Worm (Caenorhabditis elegans) whole organism, L2 larva: ENCODE results near the gene T20B12.4.

Experiments
- Y55F3AM.14 ChIP-seq: fragments of 200-800 bp; sonication (Bioruptor generic); optimal IDR thresholded peaks from 2 replicates; lab custom pipeline; 2018; ENCODE audit warnings: mild to moderate bottlenecking, missing genetic modification characterization, missing compliant biosample characterization
- ama-1 ChIP-seq: fragments of 150-350 bp; optimal IDR thresholded peaks from 2 replicates; lab custom pipeline; 2018; ENCODE audit warnings: inconsistent platforms
- elt-1 ChIP-seq: fragments of 150-350 bp; optimal IDR thresholded peaks from 2 replicates; lab custom pipeline; 2014; ENCODE audit warnings: missing biosample characterization, missing genetic modification characterization
- elt-3 ChIP-seq: sonication (generic microtip); optimal IDR thresholded peaks from 2 replicates; lab custom pipeline; 2017; ENCODE audit warnings: missing biosample characterization, missing genetic modification characterization
- fos-1 ChIP-seq: fragments of 150-350 bp; optimal IDR thresholded peaks from 2 replicates; lab custom pipeline; 2014; ENCODE audit warnings: missing biosample characterization, missing genetic modification characterization
- lin-13 ChIP-seq: fragments of 150-350 bp; optimal IDR thresholded peaks from 2 replicates; lab custom pipeline; 2014; ENCODE audit warnings: missing biosample characterization, missing genetic modification reagents, missing genetic modification characterization
- nhr-237 ChIP-seq: fragments of 150-350 bp; optimal IDR thresholded peaks from 2 replicates; lab custom pipeline; 2014; ENCODE audit warnings: missing biosample characterization, missing genetic modification characterization
- nhr-77 ChIP-seq: fragments of 150-350 bp; optimal IDR thresholded peaks from 2 replicates; lab custom pipeline; 2014; ENCODE audit warnings: missing biosample characterization, missing genetic modification characterization
- skn-1 ChIP-seq: sonication (generic microtip); optimal IDR thresholded peaks from 2 replicates; lab custom pipeline; 2017; ENCODE audit warnings: missing biosample characterization, missing genetic modification characterization
- snpc-4 ChIP-seq: fragments of 150-350 bp; optimal IDR thresholded peaks from 2 replicates; lab custom pipeline; 2014; ENCODE audit warnings: missing biosample characterization, missing genetic modification characterization
- unc-39 ChIP-seq: fragments of 150-350 bp; optimal IDR thresholded peaks from 2 replicates; lab custom pipeline; 2014; ENCODE audit warnings: missing biosample characterization, missing genetic modification characterization

DNA sequence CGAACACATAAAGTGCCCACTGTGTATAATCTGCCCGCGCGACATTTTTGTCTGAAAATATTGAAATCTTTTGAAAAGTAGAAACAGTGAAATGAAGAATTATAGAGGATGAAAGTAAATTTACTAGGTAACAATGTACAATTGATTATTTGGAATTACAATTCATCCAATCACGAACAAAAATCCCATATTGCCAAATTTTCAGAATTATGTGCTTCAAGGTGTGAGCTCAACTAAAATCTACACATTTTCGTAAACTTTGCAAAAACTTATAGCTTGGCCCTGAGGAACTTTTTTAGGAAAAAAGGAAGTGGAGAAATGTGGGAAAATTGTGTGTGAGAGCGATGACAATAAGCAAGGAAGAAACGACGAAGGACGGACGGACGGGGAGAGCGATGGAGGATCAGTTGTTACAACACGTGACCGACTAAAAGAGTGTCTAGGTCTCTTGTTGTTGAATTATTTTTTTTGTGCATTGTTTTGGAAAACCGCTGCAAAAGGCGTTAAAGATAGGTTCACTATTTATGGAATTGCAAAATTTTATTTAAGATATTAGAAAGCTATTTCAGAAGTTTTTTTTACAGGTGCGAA is 7.3 kb downstream of the T20B12.4 start, which contains the start of gene mml-1:
- no peak for TF ChIP-seq fos-1 (tag; lab: Kevin White, UChicago)
- TF ChIP-seq snpc-4 (tag; lab: Kevin White, UChicago) = no peak
- TF ChIP-seq elt-3 (tag; lab: Kevin White, UChicago) = no peak
- TF ChIP-seq Y55F3AM.14 (GFP tag; lab: Kevin White, UChicago) = no peak
- TF ChIP-seq lin-13 = peak; percentile 2
- TF ChIP-seq nhr-77 = no peak
- TF ChIP-seq nhr-237 (tag; lab: Kevin White, UChicago) = no peak
- TF ChIP-seq ama-1 = peak; percentile 85
- TF ChIP-seq elt-1 (tag; lab: Kevin White, UChicago) = no peak
- no peak for TF ChIP-seq skn-1
- TF ChIP-seq unc-39 = no peak
